5 fruit fly cellular contexts compared by ENCODE assay signal in the genomic region with DNA sequence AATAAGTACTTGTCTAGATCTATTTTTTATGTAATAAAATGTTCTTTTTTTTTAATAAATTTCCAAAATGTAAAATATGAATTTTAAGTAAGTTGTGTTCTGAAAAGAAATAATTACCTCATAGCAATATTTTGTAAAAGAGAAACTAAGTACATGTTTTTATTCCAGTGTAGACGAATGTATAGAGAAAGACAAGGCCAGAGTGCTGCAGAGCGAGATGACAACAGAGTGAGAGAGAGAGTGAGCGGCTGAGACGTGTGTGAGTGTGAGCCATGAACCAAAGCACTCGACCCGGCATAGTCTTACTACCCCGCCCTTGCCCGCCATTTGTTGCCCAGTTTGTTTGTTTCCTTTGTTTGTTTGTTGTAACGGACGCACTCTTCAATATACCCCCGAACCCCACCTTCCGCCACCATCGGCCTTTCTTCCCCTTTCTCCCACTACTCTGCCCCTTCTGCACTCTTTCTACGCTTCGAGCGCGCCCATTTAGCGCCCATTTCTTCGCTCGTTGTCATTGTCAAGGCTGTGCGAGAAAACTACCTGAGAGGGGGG.
A peak's percentile ranks its signal among the peaks of the same experiment; 100 is the strongest.
TF ChIP-seq lines count a peak whose summit lies in the region.

No protein-coding gene starts in this region.

TF ChIP-seq in whole organism, adult, 20 proteins besides CTCF, POLR2A, EP300 and RAD21 (continued from another document):
- no peak for TF ChIP-seq cnc (optimal IDR thresholded peaks at IDR 0.05; lab: Kevin White, UChicago)
- TF ChIP-seq pad (GFP tag; optimal IDR thresholded peaks at IDR 0.05; lab: Kevin White, UChicago): peak; percentile 32
- peak; percentile 36 for TF ChIP-seq cic (GFP tag; optimal IDR thresholded peaks at IDR 0.05; lab: Kevin White, UChicago)
TF ChIP-seq in whole organism, adult: peak in this region for 8.

TF ChIP-seq in whole organism, embryonic, 481 proteins besides CTCF, POLR2A, EP300 and RAD21 (continued from another document and continues in another):
- TF ChIP-seq seq (GFP tag; IDR thresholded peaks at IDR 0.05; lab: Robert Waterston, UW) (peak; percentile 64; the same call in 1 of the 2 replicates), CG32772 (GFP tag; IDR thresholded peaks at IDR 0.05; lab: Robert Waterston, UW) (0 out of 2 replicates have a peak, but pooled peaks have one; percentile 16), CG33213 (GFP tag; optimal IDR thresholded peaks at IDR 0.05; lab: Kevin White, UChicago) (peak; percentile 8), CG13624 (GFP tag; optimal IDR thresholded peaks at IDR 0.05; lab: Kevin White, UChicago) (no peak), nom (GFP tag; optimal IDR thresholded peaks at IDR 0.05; lab: Kevin White, UChicago) (peak; percentile 45), yki (optimal IDR thresholded peaks at IDR 0.05; lab: Kevin White, UChicago) (no peak), hth (optimal IDR thresholded peaks at IDR 0.05; lab: Kevin White, UChicago) (no peak), org-1 (GFP tag; optimal IDR thresholded peaks at IDR 0.05; lab: Kevin White, UChicago) (peak; percentile 38), NFAT (GFP tag; IDR thresholded peaks at IDR 0.05; lab: Robert Waterston, UW) (peak; percentile 57), gcm (GFP tag; optimal IDR thresholded peaks at IDR 0.05; lab: Kevin White, UChicago) (peak; percentile 58), p53 (GFP tag; optimal IDR thresholded peaks at IDR 0.05; lab: Kevin White, UChicago) (peak; percentile 49), CG10321 (GFP tag; IDR thresholded peaks at IDR 0.05; lab: Robert Waterston, UW) (no peak; the same call in 1 of the 2 replicates), otp (GFP tag; IDR thresholded peaks at IDR 0.05; lab: Robert Waterston, UW) (peak; percentile 77), tup (GFP tag; optimal IDR thresholded peaks at IDR 0.05; lab: Kevin White, UChicago) (peak; percentile 18), MBD-R2 (GFP tag; IDR thresholded peaks at IDR 0.05; lab: Robert Waterston, UW) (peak; percentile 56; the same call in 1 of the 2 replicates), wdn (GFP tag; IDR thresholded peaks at IDR 0.05; lab: Robert Waterston, UW) (peak; percentile 48; the same call in 1 of the 2 replicates), stc (GFP tag; IDR thresholded peaks at IDR 0.05; lab: Robert Waterston, UW) (no peak), CG2120 (GFP tag; optimal IDR thresholded peaks at IDR 0.05; lab: Kevin White, UChicago) (peak; percentile 11), CoRest (tag; optimal IDR thresholded peaks at IDR 0.05; lab: Kevin White, UChicago) (peak; percentile 85), CG3838 (GFP tag; optimal IDR thresholded peaks at IDR 0.05; lab: Kevin White, UChicago) (peak; percentile 51), maf-S (GFP tag; optimal IDR thresholded peaks at IDR 0.05; lab: Kevin White, UChicago) (peak; percentile 12), D19A (tag; optimal IDR thresholded peaks at IDR 0.05; lab: Kevin White, UChicago) (peak; percentile 56), E2f1 (GFP tag; IDR thresholded peaks at IDR 0.05; lab: Robert Waterston, UW) (0 out of 2 replicates have a peak, but pooled peaks have one; percentile 2), Meics (GFP tag; optimal IDR thresholded peaks at IDR 0.05; lab: Kevin White, UChicago) (peak; percentile 78), trh (GFP tag; optimal IDR thresholded peaks at IDR 0.05; lab: Kevin White, UChicago) (peak; percentile 28), grau (tag; optimal IDR thresholded peaks at IDR 0.05; lab: Kevin White, UChicago) (peak; percentile 75), zf30C (GFP tag; optimal IDR thresholded peaks at IDR 0.05; lab: Kevin White, UChicago) (peak; percentile 69), run (tag; optimal IDR thresholded peaks at IDR 0.05; lab: Kevin White, UChicago) (peak; percentile 9), Fer3 (tag; optimal IDR thresholded peaks at IDR 0.05; lab: Kevin White, UChicago) (no peak)

TF ChIP-seq in whole organism, prepupa, 60 proteins besides CTCF, POLR2A, EP300 and RAD21 (continued from another document and continues in another):
- TF ChIP-seq Sox14 (GFP tag; optimal IDR thresholded peaks at IDR 0.05; lab: Kevin White, UChicago) (peak; percentile 88), topi (GFP tag; optimal IDR thresholded peaks at IDR 0.05; lab: Kevin White, UChicago) (no peak), net (GFP tag; optimal IDR thresholded peaks at IDR 0.05; lab: Kevin White, UChicago) (peak; percentile 7), eg (GFP tag; IDR thresholded peaks at IDR 0.05; lab: Robert Waterston, UW) (peak; percentile 52; the same call in 1 of the 3 replicates), dac (GFP tag; optimal IDR thresholded peaks at IDR 0.05; lab: Kevin White, UChicago) (no peak), OdsH (GFP tag; optimal IDR thresholded peaks at IDR 0.05; lab: Kevin White, UChicago) (peak; percentile 15), acj6 (GFP tag; optimal IDR thresholded peaks at IDR 0.05; lab: Kevin White, UChicago) (no peak), CG7368 (GFP tag; optimal IDR thresholded peaks at IDR 0.05; lab: Kevin White, UChicago) (peak; percentile 0), CG8119 (GFP tag; IDR thresholded peaks at IDR 0.05; lab: Robert Waterston, UW) (peak; percentile 31; the same call in 1 of the 3 replicates), salr (GFP tag; optimal IDR thresholded peaks at IDR 0.05; lab: Kevin White, UChicago) (peak; percentile 58 to 82), CG15336 (GFP tag; IDR thresholded peaks at IDR 0.05; lab: Robert Waterston, UW) (peak; percentile 13; the same call in 1 of the 2 replicates), CG6163 (GFP tag; IDR thresholded peaks at IDR 0.05; lab: Robert Waterston, UW) (peak; percentile 85), lz (GFP tag; optimal IDR thresholded peaks at IDR 0.05; lab: Kevin White, UChicago) (no peak), Eip75B (GFP tag; optimal IDR thresholded peaks at IDR 0.05; lab: Kevin White, UChicago) (peak; percentile 46), CG4318 (GFP tag; optimal IDR thresholded peaks at IDR 0.05; lab: Kevin White, UChicago) (peak; percentile 15), CG10631 (GFP tag; optimal IDR thresholded peaks at IDR 0.05; lab: Kevin White, UChicago) (peak; percentile 59), Met (GFP tag; optimal IDR thresholded peaks at IDR 0.05; lab: Kevin White, UChicago) (no peak), CG11294 (GFP tag; IDR thresholded peaks at IDR 0.05; lab: Robert Waterston, UW) (no peak), CG11762 (GFP tag; optimal IDR thresholded peaks at IDR 0.05; lab: Kevin White, UChicago; ENCODE audit: insufficient read depth) (peak; percentile 15), svp (GFP tag; lab: Kevin White, UChicago) (peak; percentile 37), CG3919 (GFP tag; optimal IDR thresholded peaks at IDR 0.05; lab: Kevin White, UChicago) (peak; percentile 57), dsx (GFP tag; optimal IDR thresholded peaks at IDR 0.05; lab: Kevin White, UChicago; ENCODE audit: poor library complexity, severe bottlenecking) (peak; percentile 32), CG6276 (GFP tag; optimal IDR thresholded peaks at IDR 0.05; lab: Kevin White, UChicago) (peak; percentile 22), Hr4 (GFP tag; optimal IDR thresholded peaks at IDR 0.05; lab: Kevin White, UChicago) (peak; percentile 0), Eip78C (GFP tag; lab: Kevin White, UChicago) (peak; percentile 75), CG6854 (GFP tag; optimal IDR thresholded peaks at IDR 0.05; lab: Kevin White, UChicago) (peak; percentile 70), fd59A (GFP tag; optimal IDR thresholded peaks at IDR 0.05; lab: Kevin White, UChicago) (no peak), CG32006 (GFP tag; optimal IDR thresholded peaks at IDR 0.05; lab: Kevin White, UChicago) (peak; percentile 62), Ets96B (tag; optimal IDR thresholded peaks at IDR 0.05; lab: Kevin White, UChicago) (peak; percentile 51), cyc (GFP tag; optimal IDR thresholded peaks at IDR 0.05; lab: Kevin White, UChicago) (no peak), CG3032 (tag; optimal IDR thresholded peaks at IDR 0.05; lab: Kevin White, UChicago) (peak; percentile 62)

TF ChIP-seq in whole organism, pupa, 21 proteins besides CTCF, POLR2A, EP300 and RAD21 (continued from another document):
- TF ChIP-seq CG17806 (tag; optimal IDR thresholded peaks at IDR 0.05; lab: Kevin White, UChicago): no peak
- no peak for TF ChIP-seq Pif1B (GFP tag; optimal IDR thresholded peaks at IDR 0.05; lab: Kevin White, UChicago)
- TF ChIP-seq Snoo (tag; optimal IDR thresholded peaks at IDR 0.05; lab: Kevin White, UChicago): no peak

TF ChIP-seq in whole organism, wandering third instar larva, 38 proteins besides CTCF, POLR2A, EP300 and RAD21 (continued from another document):
- TF ChIP-seq fru (GFP tag; optimal IDR thresholded peaks at IDR 0.05; lab: Kevin White, UChicago): peak; percentile 23
- no peak for TF ChIP-seq CrebA (GFP tag; optimal IDR thresholded peaks at IDR 0.05; lab: Kevin White, UChicago; ENCODE audit: borderline replicate concordance)
- TF ChIP-seq Dif (GFP tag; optimal IDR thresholded peaks at IDR 0.05; lab: Kevin White, UChicago; ENCODE audit: partially characterized antibody): peak; percentile 75
- no peak for TF ChIP-seq dsf (GFP tag; optimal IDR thresholded peaks at IDR 0.05; lab: Kevin White, UChicago; ENCODE audit: borderline replicate concordance)
- peak; percentile 80 for TF ChIP-seq Sp1 (GFP tag; optimal IDR thresholded peaks at IDR 0.05; lab: Kevin White, UChicago)
- TF ChIP-seq h (GFP tag; optimal IDR thresholded peaks at IDR 0.05; lab: Kevin White, UChicago): no peak
- no peak for TF ChIP-seq ey (GFP tag; optimal IDR thresholded peaks at IDR 0.05; lab: Kevin White, UChicago)
- no peak for TF ChIP-seq br (GFP tag; optimal IDR thresholded peaks at IDR 0.05; lab: Kevin White, UChicago)
- TF ChIP-seq sv (GFP tag; optimal IDR thresholded peaks at IDR 0.05; lab: Kevin White, UChicago): no peak
